Worm (Caenorhabditis elegans) whole organism, L4/young adult: ENCODE measurements around the gene B0272.4.
"Not testable (repeated sequence)": the region's sequence is repeated elsewhere in the genome, so short reads cannot be mapped to it uniquely, and the experiment has no call there.

ENCODE experiments used
- dao-5 ChIP-seq: sonication (generic microtip); optimal IDR thresholded peaks from 2 replicates; lab custom pipeline; 2016; ENCODE audit warnings: missing genotype, missing genetic modification characterization, moderate library complexity, missing compliant biosample characterization
- him-1 ChIP-seq: sonication (generic microtip); optimal IDR thresholded peaks from 2 replicates; lab custom pipeline; 2016; ENCODE audit warnings: missing genotype, missing genetic modification reagents, missing genetic modification characterization, missing compliant biosample characterization

ce11 chrX:9463045-9463444 lies 34.8 kb downstream of the B0272.4 start, which contains the start of gene ZK899.6:
- TF ChIP-seq dao-5; him-1 (tag; lab: Kevin White, UChicago): not testable (repeated sequence)
